Worm (Caenorhabditis elegans) whole organism, L1 larva: ENCODE measurements around the gene dhcr-7.

Source experiments
- C16A3.4 ChIP-seq: fragments of 150-350 bp; optimal IDR thresholded peaks from 2 replicates; lab custom pipeline; 2014; ENCODE audit warnings: missing biosample characterization, missing genetic modification characterization
- Y116A8C.19 ChIP-seq: sonication (generic microtip); optimal IDR thresholded peaks from 2 replicates; lab custom pipeline; 2016; ENCODE audit warnings: missing compliant biosample characterization, missing genetic modification characterization, borderline replicate concordance
- aha-1 ChIP-seq: fragments of 150-350 bp; optimal IDR thresholded peaks from 2 replicates; lab custom pipeline; 2014; ENCODE audit warnings: missing biosample characterization, missing genetic modification characterization
- ceh-63 ChIP-seq: fragments of 200-800 bp; sonication (Bioruptor generic); optimal IDR thresholded peaks from 2 replicates; lab custom pipeline; 2018; ENCODE audit warnings: mild to moderate bottlenecking, missing genetic modification characterization, missing compliant biosample characterization
- ceh-8 ChIP-seq: fragments of 200-800 bp; sonication (Bioruptor generic); optimal IDR thresholded peaks from 2 replicates; lab custom pipeline; 2018; ENCODE audit warnings: mild to moderate bottlenecking, missing genetic modification characterization, moderate library complexity, missing compliant biosample characterization
- ceh-82 ChIP-seq, 3 experiments: fragments of 150-350 bp in 1 of 3; sonication (generic microtip) in 2 of 3; optimal IDR thresholded peaks; 2 replicates each; lab custom pipeline; 2014 to 2017; ENCODE audit warnings: missing biosample characterization in 3 of 3, missing genetic modification characterization in 3 of 3
- ceh-90 ChIP-seq: sonication (generic microtip); optimal IDR thresholded peaks from 2 replicates; lab custom pipeline; 2016; ENCODE audit warnings: missing genetic modification characterization, missing compliant biosample characterization
- dsc-1 ChIP-seq: sonication (generic microtip); optimal IDR thresholded peaks from 2 replicates; lab custom pipeline; 2016; ENCODE audit warnings: mild to moderate bottlenecking, missing genetic modification characterization, missing compliant biosample characterization
- efl-3 ChIP-seq: fragments of 200-800 bp; sonication (Bioruptor generic); optimal IDR thresholded peaks from 2 replicates; lab custom pipeline; 2018; ENCODE audit warnings: mild to moderate bottlenecking, missing genetic modification characterization, missing compliant biosample characterization
- egl-13 ChIP-seq: sonication (generic microtip); optimal IDR thresholded peaks from 2 replicates; lab custom pipeline; 2016; ENCODE audit warnings: missing genotype, missing genetic modification reagents, missing genetic modification characterization, missing compliant biosample characterization
- egl-27 ChIP-seq, 2 experiments: fragments of 150-350 bp in 1 of 2; sonication (generic microtip); optimal IDR thresholded peaks; 3 replicates each; lab custom pipeline; 2017 to 2018; ENCODE audit warnings: missing biosample characterization in 2 of 2, missing genetic modification characterization in 2 of 2, missing genetic modification reagents in 2 of 2
- ets-5 ChIP-seq: fragments of 200-800 bp; sonication (Bioruptor generic); IDR thresholded peaks from 2 replicates; pipeline ENCODE4 v1.3.6; 2022; ENCODE audit warnings: missing genetic modification characterization, missing compliant biosample characterization
- fkh-10 ChIP-seq: sonication (generic microtip); optimal IDR thresholded peaks from 2 replicates; lab custom pipeline; 2017; ENCODE audit warnings: missing biosample characterization, missing genetic modification reagents, missing genetic modification characterization
- fkh-4 ChIP-seq: sonication (generic microtip); optimal IDR thresholded peaks from 2 replicates; lab custom pipeline; 2016; ENCODE audit warnings: missing compliant biosample characterization, missing genetic modification characterization, borderline replicate concordance
- fos-1 ChIP-seq: fragments of 150-350 bp; optimal IDR thresholded peaks from 2 replicates; lab custom pipeline; 2014; ENCODE audit warnings: missing biosample characterization, missing genetic modification characterization
- grh-1 ChIP-seq: fragments of 200-800 bp; sonication (Bioruptor generic); IDR thresholded peaks from 2 replicates; pipeline ENCODE4 v1.3.6; 2022; ENCODE audit warnings: missing genetic modification reagents, missing genetic modification characterization, missing compliant biosample characterization
- hlh-17 ChIP-seq: fragments of 200-800 bp; sonication (Bioruptor generic); optimal IDR thresholded peaks from 2 replicates; lab custom pipeline; 2018; ENCODE audit warnings: missing genetic modification characterization, mild to moderate bottlenecking, missing compliant biosample characterization, moderate library complexity, borderline replicate concordance
- lin-13 ChIP-seq: fragments of 150-350 bp; optimal IDR thresholded peaks from 2 replicates; lab custom pipeline; 2014; ENCODE audit warnings: missing biosample characterization, missing genetic modification reagents, missing genetic modification characterization
- lin-14 ChIP-seq: fragments of 200-800 bp; sonication (Bioruptor generic); optimal IDR thresholded peaks from 2 replicates; lab custom pipeline; 2018; ENCODE audit warnings: mild to moderate bottlenecking, missing genetic modification characterization, moderate library complexity, missing compliant biosample characterization
- lin-15B ChIP-seq: fragments of 150-350 bp; sonication (generic microtip); optimal IDR thresholded peaks from 3 replicates; lab custom pipeline; 2014; ENCODE audit warnings: missing biosample characterization, missing genetic modification characterization
- lin-35 ChIP-seq, 2 experiments: fragments of 150-350 bp; optimal IDR thresholded peaks; 2 replicates each; lab custom pipeline; 2014; ENCODE audit warnings: missing biosample characterization in 2 of 2, missing genetic modification characterization in 2 of 2, missing genetic modification reagents in 2 of 2
- lin-39 ChIP-seq: fragments of 150-350 bp; optimal IDR thresholded peaks from 2 replicates; lab custom pipeline; 2014; ENCODE audit warnings: missing biosample characterization, missing genetic modification reagents, missing genetic modification characterization
- lir-3 ChIP-seq: sonication (generic microtip); optimal IDR thresholded peaks from 2 replicates; lab custom pipeline; 2016; ENCODE audit warnings: mild to moderate bottlenecking, missing genetic modification characterization, moderate library complexity, missing compliant biosample characterization; ENCODE audit not compliant: poor library complexity
- lsy-2 ChIP-seq, 2 experiments: fragments of 150-350 bp; optimal IDR thresholded peaks; 2 replicates each; lab custom pipeline; 2014; ENCODE audit warnings: missing biosample characterization in 2 of 2, missing genetic modification characterization in 2 of 2
- mab-9 ChIP-seq: fragments of 200-800 bp; sonication (Bioruptor generic); IDR thresholded peaks from 2 replicates; pipeline ENCODE4 v1.3.6; 2022; ENCODE audit warnings: missing genetic modification reagents, missing genetic modification characterization, missing compliant biosample characterization
- mep-1 ChIP-seq: fragments of 150-350 bp; optimal IDR thresholded peaks from 2 replicates; lab custom pipeline; 2014; ENCODE audit warnings: missing biosample characterization, missing genetic modification characterization
- nhr-12 ChIP-seq: sonication (generic microtip); optimal IDR thresholded peaks from 2 replicates; lab custom pipeline; 2017; ENCODE audit warnings: missing biosample characterization, missing genetic modification characterization
- nhr-19 ChIP-seq: fragments of 200-800 bp; sonication (Bioruptor generic); conservative IDR thresholded peaks from 2 replicates; pipeline ENCODE4 v1.3.6; 2022; ENCODE audit warnings: missing genetic modification characterization, missing compliant biosample characterization
- nhr-20 ChIP-seq: sonication (generic microtip); optimal IDR thresholded peaks from 2 replicates; lab custom pipeline; 2016; ENCODE audit warnings: mild to moderate bottlenecking, missing genetic modification characterization, missing compliant biosample characterization
- nhr-237 ChIP-seq: fragments of 150-350 bp; optimal IDR thresholded peaks from 2 replicates; lab custom pipeline; 2014; ENCODE audit warnings: missing biosample characterization, missing genetic modification characterization
- nhr-28 ChIP-seq: fragments of 150-350 bp; optimal IDR thresholded peaks from 2 replicates; lab custom pipeline; 2014; ENCODE audit warnings: missing biosample characterization, missing genetic modification characterization
- nhr-47 ChIP-seq: sonication (generic microtip); optimal IDR thresholded peaks from 2 replicates; lab custom pipeline; 2016; ENCODE audit warnings: mild to moderate bottlenecking, missing genetic modification characterization, moderate library complexity, missing compliant biosample characterization
- nhr-71 ChIP-seq: sonication (generic microtip); optimal IDR thresholded peaks from 2 replicates; lab custom pipeline; 2016; ENCODE audit warnings: mild to moderate bottlenecking, missing genetic modification characterization, moderate library complexity, missing compliant biosample characterization
- nhr-77 ChIP-seq: fragments of 150-350 bp; optimal IDR thresholded peaks from 2 replicates; lab custom pipeline; 2014; ENCODE audit warnings: missing biosample characterization, missing genetic modification characterization
- nhr-85 ChIP-seq: sonication (generic microtip); peaks from one replicate; lab custom pipeline; 2016; ENCODE audit warnings: missing genetic modification characterization, inconsistent platforms, missing compliant biosample characterization
- pag-3 ChIP-seq: sonication (generic microtip); optimal IDR thresholded peaks from 2 replicates; lab custom pipeline; 2017; ENCODE audit warnings: missing genetic modification characterization, mild to moderate bottlenecking, missing compliant biosample characterization, antibody characterized with exemption, borderline replicate concordance; ENCODE audit not compliant: insufficient read depth
- pqm-1 ChIP-seq: sonication (generic microtip); optimal IDR thresholded peaks from 3 replicates; lab custom pipeline; 2017; ENCODE audit warnings: missing biosample characterization, missing genetic modification characterization
- rnt-1 ChIP-seq: sonication (generic microtip); optimal IDR thresholded peaks from 2 replicates; lab custom pipeline; 2016; ENCODE audit warnings: mild to moderate bottlenecking, missing genetic modification characterization, moderate library complexity, missing compliant biosample characterization
- skn-1 ChIP-seq: fragments of 150-350 bp; optimal IDR thresholded peaks from 2 replicates; lab custom pipeline; 2014; ENCODE audit warnings: missing biosample characterization, missing genetic modification characterization
- snpc-4 ChIP-seq: fragments of 150-350 bp; optimal IDR thresholded peaks from 2 replicates; lab custom pipeline; 2014; ENCODE audit warnings: missing biosample characterization, missing genetic modification characterization
- snu-23 ChIP-seq: sonication (generic microtip); optimal IDR thresholded peaks from 2 replicates; lab custom pipeline; 2016; ENCODE audit warnings: missing genetic modification characterization, missing compliant biosample characterization
- sptf-1 ChIP-seq: fragments of 150-350 bp; optimal IDR thresholded peaks from 2 replicates; lab custom pipeline; 2014; ENCODE audit warnings: missing biosample characterization, missing genetic modification characterization
- sup-37 ChIP-seq: fragments of 200-800 bp; sonication (Bioruptor generic); optimal IDR thresholded peaks from 2 replicates; lab custom pipeline; 2018; ENCODE audit warnings: mild to moderate bottlenecking, missing genetic modification characterization, missing compliant biosample characterization
- swsn-7 ChIP-seq: sonication (generic microtip); optimal IDR thresholded peaks from 2 replicates; lab custom pipeline; 2016; ENCODE audit warnings: missing genetic modification characterization, missing compliant biosample characterization
- tlp-1 ChIP-seq: fragments of 150-350 bp; optimal IDR thresholded peaks from 2 replicates; lab custom pipeline; 2014; ENCODE audit warnings: missing biosample characterization, missing genetic modification characterization
- unc-30 ChIP-seq: sonication (generic microtip); optimal IDR thresholded peaks from 2 replicates; lab custom pipeline; 2017; ENCODE audit warnings: missing biosample characterization, missing genetic modification characterization
- xbp-1 ChIP-seq: sonication (generic microtip); optimal IDR thresholded peaks from 2 replicates; lab custom pipeline; 2016; ENCODE audit warnings: missing genetic modification characterization, missing compliant biosample characterization
- zag-1 ChIP-seq: fragments of 150-350 bp; optimal IDR thresholded peaks from 2 replicates; lab custom pipeline; 2014; ENCODE audit warnings: missing biosample characterization, missing genetic modification characterization
- zip-4 ChIP-seq: fragments of 200-800 bp; sonication (Bioruptor generic); optimal IDR thresholded peaks from 2 replicates; lab custom pipeline; 2018; ENCODE audit warnings: mild to moderate bottlenecking, missing genetic modification characterization, moderate library complexity, missing compliant biosample characterization
- ztf-11 ChIP-seq, 2 experiments: sonication (generic microtip); optimal IDR thresholded peaks; 2 replicates each; lab custom pipeline; 2016 to 2017; ENCODE audit warnings: missing genetic modification characterization in 2 of 2, missing biosample characterization in 1 of 2, missing compliant biosample characterization in 1 of 2
- ztf-4 ChIP-seq: fragments of 150-350 bp; optimal IDR thresholded peaks from 2 replicates; lab custom pipeline; 2014; ENCODE audit warnings: missing biosample characterization, missing genetic modification characterization

The dhcr-7 gene

DNA sequence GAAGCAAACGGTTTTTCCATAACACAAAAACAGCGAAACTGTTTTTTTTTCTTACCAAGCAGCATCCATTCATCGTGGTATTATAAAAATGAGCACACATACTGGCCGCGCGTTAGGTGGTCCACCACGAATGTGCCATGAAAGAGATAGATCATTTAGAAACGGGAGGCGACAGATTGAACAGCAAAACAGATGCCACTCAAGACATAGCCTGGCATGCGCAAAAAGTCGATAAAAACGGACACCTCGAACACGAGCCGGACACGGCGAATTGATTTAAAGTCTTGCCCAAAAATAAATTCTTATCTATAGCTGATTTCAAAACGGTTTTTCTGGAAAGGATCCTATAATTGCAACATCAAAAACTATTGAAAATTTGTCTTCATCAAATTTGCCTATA lies 28.0 kb downstream of the dhcr-7 start:
- TF ChIP-seq pag-3 (tag; lab: Kevin White, UChicago) (peak; percentile 10), ceh-82 (tag; optimal IDR thresholded peaks at IDR 0.05; lab: Kevin White, UChicago) (peak in 1 of 3 experiments; percentile 8), dsc-1 (peak; percentile 44), egl-13 (tag; lab: Kevin White, UChicago) (no peak), grh-1 (GFP tag; lab: Robert Waterston, UW) (no peak)

DNA sequence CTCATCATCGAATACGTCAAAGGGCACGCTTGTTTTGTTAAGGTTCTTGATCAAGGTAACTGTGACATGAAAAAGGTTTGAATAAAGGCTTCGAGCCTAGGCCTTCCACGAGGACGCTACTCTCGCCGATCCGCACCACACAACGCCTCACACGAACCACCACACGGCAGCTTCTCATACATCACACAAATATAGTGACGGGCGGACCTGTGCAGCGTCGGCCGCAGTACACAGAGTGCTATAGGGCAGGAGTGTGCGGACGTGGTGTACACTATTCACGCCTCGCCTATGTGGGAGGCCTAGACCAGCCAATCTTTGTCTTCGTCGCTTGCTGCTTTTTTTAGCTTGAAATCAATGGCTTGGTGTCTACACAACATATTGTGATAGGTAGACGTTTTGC lies 29.5 kb downstream of the dhcr-7 start:
- TF ChIP-seq snpc-4 (peak; percentile 98), lsy-2 (tag; optimal IDR thresholded peaks at IDR 0.05; lab: Kevin White, UChicago) (peak in 1 of 2 experiments; percentile 3), Y116A8C.19 (no peak), sptf-1 (no peak), ceh-63 (GFP tag; lab: Kevin White, UChicago) (no peak), ztf-11 (tag; optimal IDR thresholded peaks at IDR 0.05; lab: Kevin White, UChicago) (no peak), egl-27 (tag; optimal IDR thresholded peaks at IDR 0.05; lab: Kevin White, UChicago) (no peak), lir-3 (tag; lab: Kevin White, UChicago) (no peak), nhr-12 (tag; lab: Kevin White, UChicago) (no peak), fos-1 (tag; lab: Kevin White, UChicago) (no peak), mep-1 (tag; lab: Kevin White, UChicago) (no peak), ets-5 (no peak), lin-35 (GFP tag; optimal IDR thresholded peaks at IDR 0.05; lab: Kevin White, UChicago) (peak in 1 of 2 experiments; percentile 10), nhr-47 (tag; lab: Kevin White, UChicago) (peak; percentile 59), nhr-237 (tag; lab: Kevin White, UChicago) (no peak), unc-30 (tag; lab: Kevin White, UChicago) (no peak), nhr-28 (no peak), ceh-82 (tag; optimal IDR thresholded peaks at IDR 0.05; lab: Kevin White, UChicago) (peak in 2 of 3 experiments; percentile 16 to 18), nhr-20 (tag; lab: Kevin White, UChicago) (peak; percentile 16), lin-15B (no peak), nhr-19 (peak; percentile 41), xbp-1 (tag; lab: Kevin White, UChicago) (peak; percentile 13), fkh-4 (tag; lab: Kevin White, UChicago) (no peak), aha-1 (tag; lab: Kevin White, UChicago) (no peak), pag-3 (tag; lab: Kevin White, UChicago) (no peak), hlh-17 (GFP tag; lab: Kevin White, UChicago) (no peak), lin-13 (no peak), pqm-1 (tag; lab: Kevin White, UChicago) (no peak), ztf-4 (tag; lab: Kevin White, UChicago) (no peak), rnt-1 (tag; lab: Kevin White, UChicago) (peak; percentile 92), nhr-85 (no peak), nhr-71 (tag; lab: Kevin White, UChicago) (no peak), fkh-10 (GFP tag; lab: Kevin White, UChicago) (no peak), ceh-90 (tag; lab: Kevin White, UChicago) (no peak), zip-4 (GFP tag; lab: Kevin White, UChicago) (no peak), skn-1 (tag; lab: Kevin White, UChicago) (no peak), sup-37 (GFP tag; lab: Kevin White, UChicago) (no peak), C16A3.4 (tag; lab: Kevin White, UChicago) (no peak), mab-9 (GFP tag; lab: Robert Waterston, UW) (no peak), tlp-1 (tag; lab: Kevin White, UChicago) (no peak), snu-23 (GFP tag; lab: Kevin White, UChicago) (peak; percentile 52), efl-3 (GFP tag; lab: Kevin White, UChicago) (no peak), lin-39 (tag; lab: Kevin White, UChicago) (peak; percentile 13), ceh-8 (GFP tag; lab: Kevin White, UChicago) (no peak), lin-14 (GFP tag; lab: Kevin White, UChicago) (no peak), swsn-7 (peak; percentile 59), dsc-1 (peak; percentile 54), zag-1 (no peak), nhr-77 (tag; lab: Kevin White, UChicago) (no peak)
